Worm (Caenorhabditis elegans): ENCODE results near the gene F22B5.6.

F22B5.6 gene

DNA sequence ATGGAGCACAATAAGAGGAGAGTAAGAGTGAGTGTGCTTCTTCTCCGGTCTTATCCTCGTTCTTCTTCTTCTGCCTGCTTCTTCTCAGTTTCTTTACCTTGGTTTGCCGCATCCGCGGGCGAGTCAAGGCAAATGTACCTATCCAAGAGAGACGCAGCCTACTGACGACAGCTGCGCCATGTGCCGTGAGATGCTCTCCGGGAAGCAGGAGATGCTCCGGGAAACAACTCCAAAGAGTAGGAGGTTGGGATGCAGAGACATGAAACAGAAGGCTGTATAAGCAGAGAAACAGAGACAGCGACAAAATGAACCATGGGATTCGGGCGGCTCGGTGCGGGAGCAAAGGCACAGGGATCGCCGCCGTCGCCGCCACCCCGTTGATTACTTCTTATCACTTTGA is 43.0 kb upstream of the F22B5.6 start (continued):
- no peak for TF ChIP-seq Y22D7AL.16 (tag; optimal IDR thresholded peaks at IDR 0.05)
- no peak for TF ChIP-seq ceh-22 (tag; optimal IDR thresholded peaks at IDR 0.05)
- TF ChIP-seq ama-1 (optimal IDR thresholded peaks at IDR 0.05), result no peak
- TF ChIP-seq pag-3 (tag; optimal IDR thresholded peaks at IDR 0.05; ENCODE audit: borderline replicate concordance), result no peak
- TF ChIP-seq ttx-3 (tag; optimal IDR thresholded peaks at IDR 0.05), result no peak
- no peak for TF ChIP-seq elt-4 (tag; optimal IDR thresholded peaks at IDR 0.05)
- no peak for TF ChIP-seq unc-42 (tag; optimal IDR thresholded peaks at IDR 0.05)
- TF ChIP-seq hlh-6 (tag; optimal IDR thresholded peaks at IDR 0.05), result no peak
- peak; percentile 15 for TF ChIP-seq sdc-2 (tag; optimal IDR thresholded peaks at IDR 0.05)
- no peak for TF ChIP-seq unc-3 (GFP tag; conservative IDR thresholded peaks at IDR 0.05)
- no peak for TF ChIP-seq unc-3 (tag; optimal IDR thresholded peaks at IDR 0.05)
- TF ChIP-seq ceh-45 (GFP tag; IDR thresholded peaks at IDR 0.05), result no peak
- no peak for TF ChIP-seq nhr-11 (tag; optimal IDR thresholded peaks at IDR 0.05)
- no peak for TF ChIP-seq pqm-1 (tag; optimal IDR thresholded peaks at IDR 0.05)
- no peak for TF ChIP-seq fkh-10 (GFP tag; optimal IDR thresholded peaks at IDR 0.05)
- TF ChIP-seq pha-2 (tag; optimal IDR thresholded peaks at IDR 0.05), result no peak
- TF ChIP-seq ceh-2 (tag; optimal IDR thresholded peaks at IDR 0.05), result peak; percentile 2
- no peak for TF ChIP-seq unc-86 (tag; optimal IDR thresholded peaks at IDR 0.05)
- no peak for TF ChIP-seq ceh-24 (tag; optimal IDR thresholded peaks at IDR 0.05)
- no peak for TF ChIP-seq T23F11.4 (GFP tag; optimal IDR thresholded peaks at IDR 0.05)
- peak; percentile 21 for TF ChIP-seq syd-9 (tag; optimal IDR thresholded peaks at IDR 0.05)
- TF ChIP-seq gmeb-2 (tag; optimal IDR thresholded peaks at IDR 0.05), result no peak
- no peak for TF ChIP-seq nhr-232 (tag; optimal IDR thresholded peaks at IDR 0.05)

DNA sequence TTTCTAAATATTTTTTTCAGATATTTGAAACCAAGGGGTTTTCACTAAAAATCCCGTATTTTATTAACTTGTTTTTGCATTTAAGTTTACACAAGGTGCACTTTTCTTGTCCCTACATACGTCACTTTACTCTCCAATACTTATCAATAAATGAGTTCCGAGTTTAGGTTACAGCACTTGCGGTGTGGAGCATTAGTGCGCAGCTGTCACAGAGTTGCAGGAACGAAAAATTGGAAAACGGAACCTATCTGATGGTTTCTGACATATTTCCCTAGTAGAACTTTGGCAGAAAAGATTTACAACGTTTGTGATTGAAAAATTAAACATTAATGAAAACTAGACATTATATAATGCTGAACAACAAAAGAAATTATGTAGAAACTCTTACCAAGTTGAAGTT is 42.2 kb upstream of the F22B5.6 start:
- TF ChIP-seq fax-1 (tag; optimal IDR thresholded peaks at IDR 0.05) (no peak), pros-1 (tag; optimal IDR thresholded peaks at IDR 0.05) (no peak), dve-1 (tag; optimal IDR thresholded peaks at IDR 0.05) (no peak), F13H6.1 (tag; optimal IDR thresholded peaks at IDR 0.05) (no peak), odd-2 (tag; optimal IDR thresholded peaks at IDR 0.05) (no peak), unc-3 (GFP tag; conservative IDR thresholded peaks at IDR 0.05) (no peak), unc-3 (tag; optimal IDR thresholded peaks at IDR 0.05) (no peak), ceh-30 (tag; optimal IDR thresholded peaks at IDR 0.05) (no peak), ceh-6 (GFP tag; optimal IDR thresholded peaks at IDR 0.05) (no peak), gmeb-2 (tag; optimal IDR thresholded peaks at IDR 0.05) (no peak), pag-3 (tag; optimal IDR thresholded peaks at IDR 0.05; ENCODE audit: borderline replicate concordance) (no peak), hlh-13 (GFP tag; optimal IDR thresholded peaks at IDR 0.05) (no peak), sox-4 (tag; optimal IDR thresholded peaks at IDR 0.05) (no peak), ceh-24 (tag; optimal IDR thresholded peaks at IDR 0.05) (no peak), che-1 (tag; optimal IDR thresholded peaks at IDR 0.05) (no peak), fkh-6 (tag; optimal IDR thresholded peaks at IDR 0.05) (no peak)

DNA sequence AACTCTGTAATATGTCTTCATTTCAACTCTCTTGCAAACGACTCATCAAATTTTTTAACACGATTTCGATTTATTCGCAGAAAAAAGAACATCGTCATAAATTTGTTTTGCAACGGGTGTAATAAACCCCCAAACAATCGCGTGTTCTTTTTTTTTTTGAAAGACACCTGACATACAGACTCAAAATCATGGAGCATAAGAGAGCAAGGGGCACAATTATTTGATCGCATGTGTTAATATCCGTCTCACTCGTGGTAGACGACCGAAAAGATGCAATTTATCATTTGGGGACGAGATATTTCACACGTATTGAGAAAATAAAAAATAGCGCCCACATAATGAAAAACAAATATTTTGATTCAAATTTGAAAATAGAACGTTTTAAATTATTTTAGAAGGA is 40.2 kb upstream of the F22B5.6 start:
- no peak for TF ChIP-seq elt-4 (tag; optimal IDR thresholded peaks at IDR 0.05)
- TF ChIP-seq ceh-30 (tag; optimal IDR thresholded peaks at IDR 0.05), result no peak
- TF ChIP-seq fax-1 (tag; optimal IDR thresholded peaks at IDR 0.05), result no peak
- TF ChIP-seq ref-2 (tag; optimal IDR thresholded peaks at IDR 0.05), result no peak
- no peak for TF ChIP-seq ceh-18 (tag; optimal IDR thresholded peaks at IDR 0.05)
- TF ChIP-seq lin-11 (tag; optimal IDR thresholded peaks at IDR 0.05), result no peak
- TF ChIP-seq ceh-31 (tag; optimal IDR thresholded peaks at IDR 0.05), result no peak
- TF ChIP-seq F13H6.1 (tag; optimal IDR thresholded peaks at IDR 0.05), result no peak
- TF ChIP-seq pha-2 (tag; optimal IDR thresholded peaks at IDR 0.05), result no peak
- TF ChIP-seq rnt-1 (tag; optimal IDR thresholded peaks at IDR 0.05), result no peak
- no peak for TF ChIP-seq T23F11.4 (GFP tag; optimal IDR thresholded peaks at IDR 0.05)
- TF ChIP-seq ceh-19 (GFP tag; optimal IDR thresholded peaks at IDR 0.05), result no peak
- TF ChIP-seq pqm-1 (tag; optimal IDR thresholded peaks at IDR 0.05), result no peak
- no peak for TF ChIP-seq sox-2 (GFP tag; IDR thresholded peaks at IDR 0.05)
- no peak for TF ChIP-seq ceh-6 (GFP tag; optimal IDR thresholded peaks at IDR 0.05)
- no peak for TF ChIP-seq ceh-9 (tag; optimal IDR thresholded peaks at IDR 0.05)
- no peak for TF ChIP-seq dve-1 (tag; optimal IDR thresholded peaks at IDR 0.05)
- TF ChIP-seq C08G9.2 (tag; optimal IDR thresholded peaks at IDR 0.05), result no peak
- no peak for TF ChIP-seq hlh-15 (tag; optimal IDR thresholded peaks at IDR 0.05)
- TF ChIP-seq ceh-24 (tag; optimal IDR thresholded peaks at IDR 0.05), result no peak
